Worm (Caenorhabditis elegans): Measurements from ENCODE around the gene mboa-2.

DNA sequence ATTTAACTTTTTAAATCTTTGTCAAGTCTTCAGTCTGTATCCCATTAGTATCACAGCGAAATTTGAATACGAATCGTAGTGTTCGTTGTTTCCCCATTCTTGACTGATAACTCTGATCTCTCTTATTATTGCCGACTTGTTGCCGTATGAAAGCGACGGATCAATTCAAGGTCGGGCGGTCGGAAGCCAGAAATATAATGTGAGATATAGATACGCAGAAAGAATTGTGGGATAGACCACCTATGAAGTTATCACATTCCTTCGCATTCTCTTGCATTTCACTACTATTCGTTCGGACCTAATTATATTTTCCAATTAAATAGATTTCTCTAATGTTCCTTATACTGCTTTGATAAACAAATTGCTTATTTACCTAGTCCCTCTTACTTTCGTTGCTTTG lies 26.7 kb upstream of the mboa-2 start:
- TF ChIP-seq unc-62 (GFP tag; optimal IDR thresholded peaks at IDR 0.05 in 1 of 2) (no peak), unc-62 (tag; optimal IDR thresholded peaks at IDR 0.05) (no peak), nhr-77 (tag; optimal IDR thresholded peaks at IDR 0.05) (no peak)
